Worm (Caenorhabditis elegans): ENCODE measurements around the gene tbc-17.

tbc-17 gene

ce11 chrII:12769947-12770346, 75.7 kb downstream of the tbc-17 start:
- TF ChIP-seq ztf-1 (GFP tag; conservative IDR thresholded peaks at IDR 0.05) (no peak), elt-1 (tag; optimal IDR thresholded peaks at IDR 0.05) (no peak), R02D3.7 (tag; optimal IDR thresholded peaks at IDR 0.05) (no peak), lin-39 (tag; optimal IDR thresholded peaks at IDR 0.05) (no peak), lin-13 (GFP tag; optimal IDR thresholded peaks at IDR 0.05) (no peak), C34F6.9 (tag; optimal IDR thresholded peaks at IDR 0.05) (no peak), nhr-21 (tag; optimal IDR thresholded peaks at IDR 0.05) (no peak), fos-1 (tag; optimal IDR thresholded peaks at IDR 0.05) (no peak), ZK546.5 (tag; optimal IDR thresholded peaks at IDR 0.05) (no peak), zag-1 (tag; optimal IDR thresholded peaks at IDR 0.05) (no peak), Y55F3AM.14 (GFP tag; optimal IDR thresholded peaks at IDR 0.05) (no peak), lin-11 (tag; optimal IDR thresholded peaks at IDR 0.05) (no peak), sma-3 (GFP tag; optimal IDR thresholded peaks at IDR 0.05) (no peak), nhr-11 (tag; optimal IDR thresholded peaks at IDR 0.05) (no peak), blmp-1 (tag; optimal IDR thresholded peaks at IDR 0.05; ENCODE audit: insufficient read depth) (no peak), dmd-4 (tag; optimal IDR thresholded peaks at IDR 0.05) (no peak), nhr-6 (tag; optimal IDR thresholded peaks at IDR 0.05) (no peak)

- TF ChIP-seq Y55F3AM.14 (GFP tag; optimal IDR thresholded peaks at IDR 0.05) (no peak), nhr-21 (tag; optimal IDR thresholded peaks at IDR 0.05) (no peak), ZK546.5 (tag; optimal IDR thresholded peaks at IDR 0.05) (no peak), unc-39 (tag; optimal IDR thresholded peaks at IDR 0.05) (no peak), nhr-129 (tag; optimal IDR thresholded peaks at IDR 0.05) (no peak), lin-11 (tag; optimal IDR thresholded peaks at IDR 0.05) (no peak), alr-1 (tag; optimal IDR thresholded peaks at IDR 0.05) (no peak), F13H6.1 (tag; optimal IDR thresholded peaks at IDR 0.05) (no peak), peb-1 (tag; optimal IDR thresholded peaks at IDR 0.05) (no peak), elt-3 (tag; optimal IDR thresholded peaks at IDR 0.05) (no peak)
Observed at ce11 chrII:12774402-12774801, 80.2 kb downstream of the tbc-17 start, which contains the start of gene Y46G5A.14. Y46G5A.14 (plus strand) TSS chrII:12774702.
